Fruit fly (Drosophila melanogaster): Measurements from ENCODE around the gene Hexim.

DNA sequence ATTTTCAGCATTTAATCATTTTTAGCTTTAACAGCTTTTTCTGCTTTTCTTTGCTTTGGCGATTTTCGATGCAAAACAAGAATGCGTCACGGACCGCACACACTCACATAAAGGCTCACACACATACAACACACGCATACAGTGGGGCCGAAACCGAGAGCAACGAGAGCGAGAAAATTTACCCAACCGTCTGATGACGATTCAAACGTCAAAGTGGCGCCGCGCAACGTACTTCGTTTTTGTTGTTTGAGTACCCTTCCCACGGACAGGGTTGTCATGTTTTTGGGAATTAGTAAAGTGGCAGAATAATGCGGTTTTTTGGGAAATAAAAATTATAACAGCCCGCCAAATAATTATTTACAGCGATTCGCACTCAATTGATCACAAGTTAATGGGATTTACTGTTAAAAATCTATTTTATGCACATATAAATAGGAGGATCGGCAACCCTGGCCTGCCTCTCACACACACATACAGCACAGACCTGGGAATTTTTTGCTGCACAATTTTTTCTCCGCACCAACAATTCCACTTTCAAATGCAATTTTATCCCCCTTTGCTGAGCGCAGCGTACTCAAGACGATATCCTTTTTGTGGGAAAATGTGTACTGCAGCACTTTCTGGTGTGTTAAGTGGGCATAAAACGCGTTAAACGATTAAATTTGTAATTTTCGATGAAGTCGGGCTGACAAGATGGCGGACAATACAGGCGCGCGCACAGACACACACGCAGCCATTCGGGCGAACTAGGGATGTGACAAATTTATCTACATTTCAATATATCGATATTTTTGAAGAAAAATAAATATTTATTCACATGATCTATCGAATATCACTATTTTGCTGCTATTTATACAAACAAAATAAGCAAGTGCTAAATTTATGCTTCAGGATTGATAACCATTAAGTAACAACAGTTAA lies 4.0 kb upstream of the Hexim start:
- peak; percentile 100 for TF ChIP-seq CG14711 (tag; optimal IDR thresholded peaks at IDR 0.05)
- TF ChIP-seq CG12768 (GFP tag; optimal IDR thresholded peaks at IDR 0.05), result peak; percentile 98
- peak; percentile 99 for TF ChIP-seq kay (GFP tag; ENCODE audit: borderline replicate concordance)
- no peak for TF ChIP-seq cnc (optimal IDR thresholded peaks at IDR 0.05)
- TF ChIP-seq CG1620 (GFP tag; optimal IDR thresholded peaks at IDR 0.05), result peak; percentile 93
- peak; percentile 92 for TF ChIP-seq CG7045 (GFP tag; optimal IDR thresholded peaks at IDR 0.05)
- TF ChIP-seq CG33017 (tag; optimal IDR thresholded peaks at IDR 0.05), result peak; percentile 96
- peak; percentile 86 for TF ChIP-seq Clk (GFP tag; optimal IDR thresholded peaks at IDR 0.05)
- peak; percentile 87 for TF ChIP-seq Mnt (GFP tag; optimal IDR thresholded peaks at IDR 0.05)
- TF ChIP-seq Hr96 (GFP tag; optimal IDR thresholded peaks at IDR 0.05), result peak; percentile 94
- TF ChIP-seq pad (GFP tag; optimal IDR thresholded peaks at IDR 0.05), result peak; percentile 82
